Worm (Caenorhabditis elegans) whole organism, late embryonic: Measurements from ENCODE around the gene F43C11.7.

Experiments used
- C08G9.2 ChIP-seq: sonication (generic microtip); optimal IDR thresholded peaks from 2 replicates; lab custom pipeline; 2016; ENCODE audit warnings: mild to moderate bottlenecking, missing genetic modification characterization, moderate library complexity, missing compliant biosample characterization
- ceh-6 ChIP-seq: fragments of 200-800 bp; sonication (Bioruptor generic); optimal IDR thresholded peaks from 2 replicates; lab custom pipeline; 2018; ENCODE audit warnings: mild to moderate bottlenecking, missing genetic modification characterization, missing compliant biosample characterization
- ztf-16 ChIP-seq: sonication (generic microtip); optimal IDR thresholded peaks from 2 replicates; lab custom pipeline; 2017; ENCODE audit warnings: missing genetic modification characterization, missing compliant biosample characterization

ce11 chrII:2354476-2354875 is 18.8 kb downstream of the F43C11.7 start, which contains the start of gene F43C11.2:
- TF ChIP-seq ceh-6 (GFP tag; lab: Kevin White, UChicago), result no peak
- no peak for TF ChIP-seq ztf-16 (tag; lab: Kevin White, UChicago)
- no peak for TF ChIP-seq C08G9.2 (tag; lab: Kevin White, UChicago)
